Worm (Caenorhabditis elegans): ENCODE measurements around the gene C10C6.3.

DNA sequence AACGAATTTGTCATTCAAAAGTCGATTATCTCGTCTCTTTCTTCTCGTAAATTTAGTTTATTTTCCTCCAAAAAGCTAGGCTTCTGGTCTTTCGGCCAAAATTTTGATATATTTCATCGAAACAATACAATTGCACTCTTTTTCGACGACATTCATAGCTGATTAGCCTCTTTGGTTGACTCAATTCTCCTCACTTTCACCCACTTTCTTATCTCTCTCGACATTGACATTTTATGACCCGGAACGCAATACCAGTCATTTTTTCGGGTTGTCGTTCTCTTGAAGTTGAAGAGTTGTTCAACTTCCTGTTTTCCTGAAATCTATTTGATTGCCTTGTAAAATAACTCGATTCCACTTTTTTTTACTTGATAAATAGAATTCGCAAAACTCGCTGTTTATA lies 30.4 kb downstream of the C10C6.3 start:
- TF ChIP-seq mdl-1 (tag; optimal IDR thresholded peaks at IDR 0.05) (no peak), nhr-237 (tag; optimal IDR thresholded peaks at IDR 0.05) (no peak), fos-1 (tag; optimal IDR thresholded peaks at IDR 0.05) (no peak)
